Worm (Caenorhabditis elegans): ENCODE data around the gene sel-5.

Gene sel-5

ce11 chrIII:4612334-4612953 lies 34.2 kb upstream of the sel-5 start, which contains the start of gene sel-2:
sel-2 (minus strand) TSS chrIII:4612384.
- TF ChIP-seq ces-1 (GFP tag; optimal IDR thresholded peaks at IDR 0.05) (no peak), efl-1 (optimal IDR thresholded peaks at IDR 0.05) (peak in 1 of 2 experiments; percentile 39), efl-1 (GFP tag; optimal IDR thresholded peaks at IDR 0.05 in 1 of 2) (peak; percentile 2 to 72), lin-14 (GFP tag; optimal IDR thresholded peaks at IDR 0.05) (peak; percentile 87), blmp-1 (tag; optimal IDR thresholded peaks at IDR 0.05) (peak; percentile 37), fkh-8 (tag; optimal IDR thresholded peaks at IDR 0.05) (peak; percentile 5), ztf-4 (tag; optimal IDR thresholded peaks at IDR 0.05) (no peak), mep-1 (tag; optimal IDR thresholded peaks at IDR 0.05) (peak; percentile 62), mab-9 (GFP tag; IDR thresholded peaks at IDR 0.05) (no peak), nhr-85 (tag) (peak; percentile 58), rnt-1 (tag; optimal IDR thresholded peaks at IDR 0.05) (no peak), unc-62 (GFP tag; optimal IDR thresholded peaks at IDR 0.05) (no peak), nhr-19 (GFP tag; conservative IDR thresholded peaks at IDR 0.05) (no peak), hpl-2 (GFP tag; optimal IDR thresholded peaks at IDR 0.05) (no peak), F16B12.6 (tag; optimal IDR thresholded peaks at IDR 0.05) (peak; percentile 67), zag-1 (tag; optimal IDR thresholded peaks at IDR 0.05) (no peak), lin-39 (tag; optimal IDR thresholded peaks at IDR 0.05) (no peak), sup-37 (GFP tag; optimal IDR thresholded peaks at IDR 0.05) (no peak), lsy-2 (tag; optimal IDR thresholded peaks at IDR 0.05) (peak in 1 of 2 experiments; percentile 25), elt-2 (tag; optimal IDR thresholded peaks at IDR 0.05) (no peak), snu-23 (GFP tag; optimal IDR thresholded peaks at IDR 0.05) (peak; percentile 40), pag-3 (tag; optimal IDR thresholded peaks at IDR 0.05; ENCODE audit: borderline replicate concordance, insufficient read depth) (no peak), nhr-71 (tag; optimal IDR thresholded peaks at IDR 0.05) (peak; percentile 4), swsn-7 (tag; optimal IDR thresholded peaks at IDR 0.05) (peak; percentile 15), elt-3 (tag; optimal IDR thresholded peaks at IDR 0.05) (peak in 1 of 6 experiments; percentile 20), lin-13 (GFP tag; optimal IDR thresholded peaks at IDR 0.05) (no peak), nhr-76 (tag; optimal IDR thresholded peaks at IDR 0.05) (no peak)

ce11 chrIII:4603837-4604236 lies 25.6 kb upstream of the sel-5 start:
- TF ChIP-seq rnt-1 (tag; optimal IDR thresholded peaks at IDR 0.05) (peak; percentile 21), sox-4 (tag; optimal IDR thresholded peaks at IDR 0.05) (no peak), nhr-85 (tag) (no peak), aly-2 (tag; optimal IDR thresholded peaks at IDR 0.05) (no peak), nhr-11 (tag; optimal IDR thresholded peaks at IDR 0.05) (no peak), nhr-28 (tag; optimal IDR thresholded peaks at IDR 0.05) (no peak), fkh-10 (GFP tag; optimal IDR thresholded peaks at IDR 0.05) (no peak), nhr-71 (tag; optimal IDR thresholded peaks at IDR 0.05) (no peak)

- TF ChIP-seq grh-1 (GFP tag; IDR thresholded peaks at IDR 0.05) (no peak), nhr-85 (tag) (peak; percentile 43), fkh-8 (tag; optimal IDR thresholded peaks at IDR 0.05) (no peak)
Observed at ce11 chrIII:4601286-4601685, 23.0 kb upstream of the sel-5 start.

- TF ChIP-seq ztf-4 (tag; optimal IDR thresholded peaks at IDR 0.05) = peak; percentile 32
- peak; percentile 71 for TF ChIP-seq lin-14 (GFP tag; optimal IDR thresholded peaks at IDR 0.05)
- TF ChIP-seq Y116A8C.19 (tag; optimal IDR thresholded peaks at IDR 0.05; ENCODE audit: borderline replicate concordance) = no peak
- peak; percentile 3 for TF ChIP-seq nhr-85 (tag)
- peak; percentile 9 for TF ChIP-seq nhr-20 (tag; optimal IDR thresholded peaks at IDR 0.05)
- peak; percentile 47 for TF ChIP-seq rnt-1 (tag; optimal IDR thresholded peaks at IDR 0.05)
- peak; percentile 22 for TF ChIP-seq snu-23 (GFP tag; optimal IDR thresholded peaks at IDR 0.05)
- TF ChIP-seq lin-35 (GFP tag; optimal IDR thresholded peaks at IDR 0.05) = peak in 1 of 2 experiments; percentile 15
- peak; percentile 34 for TF ChIP-seq nhr-71 (tag; optimal IDR thresholded peaks at IDR 0.05)
- no peak for TF ChIP-seq zip-4 (GFP tag; optimal IDR thresholded peaks at IDR 0.05)
- TF ChIP-seq mab-9 (GFP tag; IDR thresholded peaks at IDR 0.05) = no peak
- TF ChIP-seq mdl-1 (tag; optimal IDR thresholded peaks at IDR 0.05) = peak in 1 of 2 experiments; percentile 24
- no peak for TF ChIP-seq lin-13 (GFP tag; optimal IDR thresholded peaks at IDR 0.05)
- no peak for TF ChIP-seq ceh-82 (tag; optimal IDR thresholded peaks at IDR 0.05)
- peak in 5 of 6 experiments; percentile 40 to 85 (median 51) for TF ChIP-seq elt-3 (tag; optimal IDR thresholded peaks at IDR 0.05)
- TF ChIP-seq efl-1 (optimal IDR thresholded peaks at IDR 0.05) = peak in 1 of 2 experiments; percentile 5
- TF ChIP-seq efl-1 (GFP tag; optimal IDR thresholded peaks at IDR 0.05 in 1 of 2) = no peak
- TF ChIP-seq lsy-2 (tag; optimal IDR thresholded peaks at IDR 0.05) = peak in 1 of 2 experiments; percentile 23
Observed at ce11 chrIII:4600139-4600762, 22.0 kb upstream of the sel-5 start, which contains the start of gene mab-21. mab-21 (plus strand) TSS chrIII:4600753.
